Worm (Caenorhabditis elegans) whole organism, mixed stage, embryonic: Measurements from ENCODE around the gene C54F6.6.

ENCODE experiments used
- ces-1 ChIP-seq: fragments of 150-350 bp; optimal IDR thresholded peaks from 2 replicates; lab custom pipeline; 2014; ENCODE audit warnings: missing biosample characterization, missing genetic modification reagents, missing genetic modification characterization
- lin-13 ChIP-seq: fragments of 150-350 bp; optimal IDR thresholded peaks from 2 replicates; lab custom pipeline; 2014; ENCODE audit warnings: missing biosample characterization, missing genetic modification characterization
- nhr-12 ChIP-seq: fragments of 150-350 bp; optimal IDR thresholded peaks from 2 replicates; lab custom pipeline; 2014; ENCODE audit warnings: missing biosample characterization, missing genetic modification characterization
- nhr-237 ChIP-seq: fragments of 150-350 bp; optimal IDR thresholded peaks from 2 replicates; lab custom pipeline; 2014; ENCODE audit warnings: missing biosample characterization, missing genetic modification characterization
- nhr-28 ChIP-seq: fragments of 150-350 bp; optimal IDR thresholded peaks from 2 replicates; lab custom pipeline; 2014; ENCODE audit warnings: missing biosample characterization, missing genetic modification characterization
- nhr-76 ChIP-seq: sonication (generic microtip); optimal IDR thresholded peaks from 2 replicates; lab custom pipeline; 2017; ENCODE audit warnings: missing biosample characterization, missing genetic modification characterization
- snpc-4 ChIP-seq: fragments of 150-350 bp; optimal IDR thresholded peaks from 2 replicates; lab custom pipeline; 2014; ENCODE audit warnings: missing biosample characterization, missing genetic modification characterization

- TF ChIP-seq nhr-12 (tag; lab: Kevin White, UChicago): no peak
- TF ChIP-seq snpc-4 (tag; lab: Kevin White, UChicago): no peak
- no peak for TF ChIP-seq nhr-28 (tag; lab: Kevin White, UChicago)
- TF ChIP-seq nhr-76: no peak
- no peak for TF ChIP-seq lin-13 (tag; lab: Kevin White, UChicago)
- TF ChIP-seq nhr-237 (tag; lab: Kevin White, UChicago): no peak
- TF ChIP-seq ces-1 (GFP tag; lab: Kevin White, UChicago): no peak
These were observed 39.5 kb downstream of the C54F6.6 start, which contains the start of gene F19F10.1 for ce11 chrV:7562947-7563346.
